Worm (Caenorhabditis elegans): ENCODE results near the gene W01F3.2.

- TF ChIP-seq rnt-1 (tag; optimal IDR thresholded peaks at IDR 0.05) (no peak), mec-3 (tag; optimal IDR thresholded peaks at IDR 0.05; ENCODE audit: borderline replicate concordance) (no peak), nhr-11 (tag; optimal IDR thresholded peaks at IDR 0.05) (no peak), fkh-6 (tag; optimal IDR thresholded peaks at IDR 0.05) (no peak), lin-11 (tag; optimal IDR thresholded peaks at IDR 0.05) (no peak), pag-3 (tag; optimal IDR thresholded peaks at IDR 0.05; ENCODE audit: borderline replicate concordance) (no peak), pqm-1 (tag; optimal IDR thresholded peaks at IDR 0.05) (no peak), ceh-45 (GFP tag; IDR thresholded peaks at IDR 0.05) (no peak), ztf-16 (tag; optimal IDR thresholded peaks at IDR 0.05) (no peak), fkh-10 (GFP tag; optimal IDR thresholded peaks at IDR 0.05) (no peak), hlh-6 (tag; optimal IDR thresholded peaks at IDR 0.05) (no peak), hlh-30 (tag; optimal IDR thresholded peaks at IDR 0.05; ENCODE audit: insufficient read depth) (no peak), elt-2 (tag; optimal IDR thresholded peaks at IDR 0.05) (no peak)
Measured at ce11 chrV:20639294-20639693, 20.8 kb upstream of the W01F3.2 start, which contains the start of gene srxa-14.
